Worm (Caenorhabditis elegans) whole organism, L3 larva: ENCODE measurements around the gene mlt-4.

ENCODE experiments used
- R02D3.7 ChIP-seq: fragments of 150-350 bp; optimal IDR thresholded peaks from 2 replicates; lab custom pipeline; 2014; ENCODE audit warnings: missing biosample characterization, missing genetic modification characterization
- ZK546.5 ChIP-seq: sonication (generic microtip); optimal IDR thresholded peaks from 2 replicates; lab custom pipeline; 2017; ENCODE audit warnings: missing biosample characterization, missing genetic modification characterization
- ama-1 ChIP-seq: fragments of 150-350 bp; optimal IDR thresholded peaks from 2 replicates; lab custom pipeline; 2018
- ceh-16 ChIP-seq: sonication (generic microtip); optimal IDR thresholded peaks from 2 replicates; lab custom pipeline; 2017; ENCODE audit warnings: missing biosample characterization, missing genetic modification characterization
- ceh-82 ChIP-seq: fragments of 150-350 bp; optimal IDR thresholded peaks from 2 replicates; lab custom pipeline; 2014; ENCODE audit warnings: missing biosample characterization, missing genetic modification characterization
- ceh-9 ChIP-seq: sonication (generic microtip); optimal IDR thresholded peaks from 2 replicates; lab custom pipeline; 2018; ENCODE audit warnings: missing biosample characterization, missing genetic modification characterization
- egl-27 ChIP-seq: sonication (generic microtip); optimal IDR thresholded peaks from 4 replicates; lab custom pipeline; 2017; ENCODE audit warnings: missing biosample characterization, missing genetic modification reagents, missing genetic modification characterization
- egl-5 ChIP-seq: fragments of 150-350 bp; optimal IDR thresholded peaks from 2 replicates; lab custom pipeline; 2017; ENCODE audit warnings: missing biosample characterization, missing genetic modification reagents, missing genetic modification characterization, inconsistent platforms
- elt-2 ChIP-seq: sonication (generic microtip); optimal IDR thresholded peaks from 2 replicates; lab custom pipeline; 2016; ENCODE audit warnings: missing genetic modification reagents, mild to moderate bottlenecking, missing genetic modification characterization, missing compliant biosample characterization
- elt-3 ChIP-seq, 3 experiments: fragments of 150-350 bp in 1 of 3; sonication (generic microtip) in 2 of 3; optimal IDR thresholded peaks; 2 replicates in 2 of 3; 4 replicates in 1 of 3; lab custom pipeline; 2014 to 2017; ENCODE audit warnings: missing biosample characterization in 3 of 3, missing genetic modification characterization in 3 of 3
- fkh-10 ChIP-seq: sonication (generic microtip); optimal IDR thresholded peaks from 2 replicates; lab custom pipeline; 2017; ENCODE audit warnings: missing biosample characterization, missing genetic modification reagents, missing genetic modification characterization
- fkh-2 ChIP-seq: fragments of 150-350 bp; optimal IDR thresholded peaks from 2 replicates; lab custom pipeline; 2014; ENCODE audit warnings: missing biosample characterization, missing genetic modification reagents, missing genetic modification characterization
- fos-1 ChIP-seq: fragments of 150-350 bp; optimal IDR thresholded peaks from 2 replicates; lab custom pipeline; 2014; ENCODE audit warnings: missing biosample characterization, missing genetic modification characterization
- hmg-11 ChIP-seq: sonication (generic microtip); optimal IDR thresholded peaks from 2 replicates; lab custom pipeline; 2016; ENCODE audit warnings: missing genetic modification characterization, missing compliant biosample characterization
- lin-15B ChIP-seq: fragments of 150-350 bp; optimal IDR thresholded peaks from 2 replicates; lab custom pipeline; 2014; ENCODE audit warnings: missing biosample characterization, missing genetic modification characterization
- lin-39 ChIP-seq: fragments of 150-350 bp; optimal IDR thresholded peaks from 2 replicates; lab custom pipeline; 2018; ENCODE audit warnings: missing biosample characterization, missing genetic modification reagents, missing genetic modification characterization
- lsy-12 ChIP-seq: sonication (generic microtip); optimal IDR thresholded peaks from 2 replicates; lab custom pipeline; 2016; ENCODE audit warnings: mild to moderate bottlenecking, missing genetic modification characterization, missing compliant biosample characterization
- mdl-1 ChIP-seq: fragments of 150-350 bp; optimal IDR thresholded peaks from 2 replicates; lab custom pipeline; 2014; ENCODE audit warnings: missing biosample characterization, missing genetic modification characterization
- mml-1 ChIP-seq: fragments of 150-350 bp; sonication (generic microtip); optimal IDR thresholded peaks from 3 replicates; lab custom pipeline; 2014; ENCODE audit warnings: missing biosample characterization, missing genetic modification characterization
- nfya-1 ChIP-seq: sonication (generic microtip); optimal IDR thresholded peaks from 2 replicates; lab custom pipeline; 2017; ENCODE audit warnings: missing genetic modification characterization, mild to moderate bottlenecking, missing compliant biosample characterization, antibody characterized with exemption, moderate library complexity; ENCODE audit not compliant: insufficient read depth
- nhr-11 ChIP-seq: fragments of 150-350 bp; optimal IDR thresholded peaks from 2 replicates; lab custom pipeline; 2014; ENCODE audit warnings: missing biosample characterization, missing genetic modification characterization
- nhr-12 ChIP-seq: fragments of 150-350 bp; optimal IDR thresholded peaks from 2 replicates; lab custom pipeline; 2014; ENCODE audit warnings: missing biosample characterization, missing genetic modification characterization
- nhr-23 ChIP-seq: fragments of 150-350 bp; optimal IDR thresholded peaks from 2 replicates; lab custom pipeline; 2014; ENCODE audit warnings: missing biosample characterization, missing genetic modification reagents, missing genetic modification characterization
- nhr-237 ChIP-seq: fragments of 150-350 bp; optimal IDR thresholded peaks from 2 replicates; lab custom pipeline; 2014; ENCODE audit warnings: missing biosample characterization, missing genetic modification characterization
- nhr-25 ChIP-seq: sonication (generic microtip); optimal IDR thresholded peaks from 2 replicates; lab custom pipeline; 2017; ENCODE audit warnings: missing biosample characterization, missing genetic modification characterization
- nhr-28 ChIP-seq: fragments of 150-350 bp; optimal IDR thresholded peaks from 2 replicates; lab custom pipeline; 2014; ENCODE audit warnings: missing biosample characterization, missing genetic modification characterization
- nhr-76 ChIP-seq: fragments of 150-350 bp; sonication (generic microtip); optimal IDR thresholded peaks from 5 replicates; lab custom pipeline; 2014; ENCODE audit warnings: missing biosample characterization, missing genetic modification characterization
- nhr-77 ChIP-seq: fragments of 150-350 bp; optimal IDR thresholded peaks from 2 replicates; lab custom pipeline; 2014; ENCODE audit warnings: missing biosample characterization, missing genetic modification characterization
- pqm-1 ChIP-seq: fragments of 150-350 bp; optimal IDR thresholded peaks from 2 replicates; lab custom pipeline; 2017; ENCODE audit warnings: missing biosample characterization, missing genetic modification characterization, inconsistent platforms
- sea-2 ChIP-seq: fragments of 150-350 bp; sonication (generic microtip); optimal IDR thresholded peaks from 4 replicates; lab custom pipeline; 2014; ENCODE audit warnings: missing biosample characterization, missing genetic modification reagents, missing genetic modification characterization
- skn-1 ChIP-seq: fragments of 150-350 bp; optimal IDR thresholded peaks from 2 replicates; lab custom pipeline; 2014; ENCODE audit warnings: missing biosample characterization, missing genetic modification characterization
- tbx-2 ChIP-seq: sonication (generic microtip); optimal IDR thresholded peaks from 2 replicates; lab custom pipeline; 2016; ENCODE audit warnings: mild to moderate bottlenecking, missing genetic modification characterization, missing compliant biosample characterization
- unc-39 ChIP-seq: sonication (generic microtip); optimal IDR thresholded peaks from 4 replicates; lab custom pipeline; 2017; ENCODE audit warnings: missing biosample characterization, missing genetic modification characterization
- unc-62 ChIP-seq: fragments of 150-350 bp; sonication (generic microtip); optimal IDR thresholded peaks from 4 replicates; lab custom pipeline; 2014; ENCODE audit warnings: missing biosample characterization, missing genetic modification reagents, missing genetic modification characterization
- ztf-4 ChIP-seq: fragments of 150-350 bp; optimal IDR thresholded peaks from 2 replicates; lab custom pipeline; 2014; ENCODE audit warnings: missing biosample characterization, missing genetic modification characterization

The mlt-4 gene

ce11 chrV:20237429-20237828, 51.8 kb downstream of the mlt-4 start, which contains the start of gene sld-5:
sld-5 (minus strand) TSS chrV:20237745.
- no peak for TF ChIP-seq ceh-82 (tag; lab: Kevin White, UChicago)
- no peak for TF ChIP-seq unc-62 (GFP tag; lab: Kevin White, UChicago)
- no peak for TF ChIP-seq nfya-1 (tag; lab: Kevin White, UChicago)
- no peak for TF ChIP-seq nhr-23 (tag; lab: Kevin White, UChicago)
- TF ChIP-seq elt-2: no peak
- no peak for TF ChIP-seq nhr-76
- TF ChIP-seq fkh-2 (tag; lab: Kevin White, UChicago): no peak
- TF ChIP-seq lin-39 (tag; lab: Kevin White, UChicago): no peak
- TF ChIP-seq egl-5 (tag; lab: Kevin White, UChicago): no peak
- no peak for TF ChIP-seq nhr-12
- no peak for TF ChIP-seq hmg-11 (tag; lab: Kevin White, UChicago)
- TF ChIP-seq lsy-12 (tag; lab: Kevin White, UChicago): no peak
- no peak for TF ChIP-seq nhr-28 (tag; lab: Kevin White, UChicago)
- no peak for TF ChIP-seq mml-1 (tag; lab: Kevin White, UChicago)
- no peak for TF ChIP-seq nhr-11 (tag; lab: Kevin White, UChicago)
- no peak for TF ChIP-seq lin-15B (tag; lab: Kevin White, UChicago)
- TF ChIP-seq ztf-4 (tag; lab: Kevin White, UChicago): no peak
- TF ChIP-seq nhr-77: no peak
- TF ChIP-seq egl-27 (tag; lab: Kevin White, UChicago): no peak
- TF ChIP-seq ceh-16 (tag; lab: Kevin White, UChicago): no peak

DNA sequence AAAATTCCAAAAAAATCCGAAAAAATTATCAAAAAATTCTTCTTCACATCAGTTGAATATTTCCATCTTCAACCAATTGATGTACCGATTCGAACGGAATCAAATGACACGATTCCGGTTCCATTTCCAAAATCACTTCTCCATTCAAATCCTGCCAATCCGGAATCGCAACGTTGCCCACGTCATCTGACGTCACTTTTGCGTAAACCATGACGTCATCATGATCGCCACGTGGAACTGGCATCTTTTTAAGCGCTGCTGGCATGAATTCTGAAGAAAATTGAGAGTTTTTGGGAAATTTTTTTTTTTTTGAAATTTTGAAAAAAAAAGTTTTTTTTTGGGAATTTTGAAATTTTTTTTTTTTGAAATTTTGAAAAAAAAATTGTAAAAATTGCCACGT, 54.0 kb downstream of the mlt-4 start:
- TF ChIP-seq skn-1 (no peak), sea-2 (no peak), nhr-77 (no peak), unc-39 (tag; lab: Kevin White, UChicago) (no peak), nhr-237 (tag; lab: Kevin White, UChicago) (no peak), ceh-9 (tag; lab: Kevin White, UChicago) (no peak), pqm-1 (no peak), egl-27 (tag; lab: Kevin White, UChicago) (no peak), fkh-2 (tag; lab: Kevin White, UChicago) (no peak), nhr-12 (no peak), tbx-2 (tag; lab: Kevin White, UChicago) (no peak)

- TF ChIP-seq fkh-10 (GFP tag; lab: Kevin White, UChicago) (no peak), R02D3.7 (no peak), pqm-1 (no peak), ZK546.5 (tag; lab: Kevin White, UChicago) (no peak), fkh-2 (tag; lab: Kevin White, UChicago) (no peak), fos-1 (no peak), lsy-12 (tag; lab: Kevin White, UChicago) (no peak), nhr-11 (tag; lab: Kevin White, UChicago) (no peak), lin-39 (tag; lab: Kevin White, UChicago) (no peak), mdl-1 (tag; lab: Kevin White, UChicago) (no peak), nhr-77 (no peak)
Observed at ce11 chrV:20234439-20234838, 54.8 kb downstream of the mlt-4 start.

- TF ChIP-seq nhr-12: no peak
- no peak for TF ChIP-seq nhr-237 (tag; lab: Kevin White, UChicago)
- TF ChIP-seq nhr-25 (tag; lab: Kevin White, UChicago): no peak
- no peak for TF ChIP-seq ama-1 (lab: Kevin White, UChicago)
- TF ChIP-seq nhr-77: no peak
- TF ChIP-seq lin-15B (tag; lab: Kevin White, UChicago): no peak
- no peak for TF ChIP-seq ceh-9 (tag; lab: Kevin White, UChicago)
- TF ChIP-seq fkh-10 (GFP tag; lab: Kevin White, UChicago): no peak
- no peak for TF ChIP-seq nfya-1 (tag; lab: Kevin White, UChicago)
- TF ChIP-seq elt-3 (tag; optimal IDR thresholded peaks at IDR 0.05; lab: Kevin White, UChicago): no peak
Observed at ce11 chrV:20233743-20234142, 55.5 kb downstream of the mlt-4 start, which contains the start of gene Y113G7B.15. Y113G7B.15 (minus strand) TSS chrV:20233843.
